Worm (Caenorhabditis elegans) whole organism, L2 larva: Measurements from ENCODE around the gene Y61B8A.6.

Experiments used
- R02D3.7 ChIP-seq: fragments of 150-350 bp; optimal IDR thresholded peaks from 2 replicates; lab custom pipeline; 2014; ENCODE audit warnings: missing biosample characterization, missing genetic modification characterization
- ZK546.5 ChIP-seq: sonication (generic microtip); optimal IDR thresholded peaks from 2 replicates; lab custom pipeline; 2017; ENCODE audit warnings: missing biosample characterization, missing genetic modification characterization
- nhr-11 ChIP-seq: fragments of 150-350 bp; optimal IDR thresholded peaks from 2 replicates; lab custom pipeline; 2014; ENCODE audit warnings: missing biosample characterization, missing genetic modification characterization
- skn-1 ChIP-seq: sonication (generic microtip); optimal IDR thresholded peaks from 2 replicates; lab custom pipeline; 2017; ENCODE audit warnings: missing biosample characterization, missing genetic modification characterization
- unc-39 ChIP-seq: fragments of 150-350 bp; optimal IDR thresholded peaks from 2 replicates; lab custom pipeline; 2014; ENCODE audit warnings: missing biosample characterization, missing genetic modification characterization
- unc-55 ChIP-seq: fragments of 150-350 bp; sonication (generic microtip); optimal IDR thresholded peaks from 3 replicates; lab custom pipeline; 2014; ENCODE audit warnings: missing biosample characterization, missing genetic modification reagents, missing genetic modification characterization
- unc-62 ChIP-seq: fragments of 150-350 bp; optimal IDR thresholded peaks from 2 replicates; lab custom pipeline; 2014; ENCODE audit warnings: missing biosample characterization, missing genetic modification reagents, missing genetic modification characterization
- ztf-11 ChIP-seq: sonication (generic microtip); optimal IDR thresholded peaks from 2 replicates; lab custom pipeline; 2017; ENCODE audit warnings: missing biosample characterization, missing genetic modification characterization

DNA sequence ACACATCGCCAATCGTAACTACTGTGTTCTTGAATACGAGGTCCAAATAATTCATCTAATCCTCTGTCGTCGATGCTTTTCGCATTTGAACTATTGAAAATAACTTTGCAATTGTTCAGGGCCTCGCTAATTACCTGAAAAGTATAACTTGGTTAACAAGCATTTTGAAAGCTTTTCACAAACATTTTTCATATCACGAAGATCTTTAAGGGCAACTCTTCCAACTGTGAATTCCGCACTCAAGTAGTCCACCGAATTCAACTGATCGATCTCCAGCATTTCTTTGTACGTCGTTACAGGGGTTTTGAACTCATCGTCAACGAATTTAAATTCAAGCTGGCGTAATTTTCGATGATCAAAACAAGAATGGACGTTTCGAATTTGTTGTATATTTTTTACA is 44.7 kb downstream of the Y61B8A.6 start:
- no peak for TF ChIP-seq R02D3.7 (tag; lab: Kevin White, UChicago)
- no peak for TF ChIP-seq skn-1 (tag; lab: Kevin White, UChicago)
- no peak for TF ChIP-seq ztf-11 (tag; lab: Kevin White, UChicago)
- no peak for TF ChIP-seq unc-62 (GFP tag; lab: Kevin White, UChicago)
- no peak for TF ChIP-seq nhr-11
- no peak for TF ChIP-seq unc-55
- TF ChIP-seq unc-39 (tag; lab: Kevin White, UChicago): no peak
- TF ChIP-seq ZK546.5 (tag; lab: Kevin White, UChicago): no peak
